Worm (Caenorhabditis elegans): ENCODE results near the gene pxn-1.

pxn-1 gene

ce11 chrV:8495965-8496364, 1.3 kb downstream of the pxn-1 start (continued):
- TF ChIP-seq dpl-1 (GFP tag; optimal IDR thresholded peaks at IDR 0.05): no peak
- TF ChIP-seq egl-27 (tag; optimal IDR thresholded peaks at IDR 0.05): no peak
- no peak for TF ChIP-seq F37D6.2 (tag; optimal IDR thresholded peaks at IDR 0.05)
- TF ChIP-seq unc-130 (GFP tag; optimal IDR thresholded peaks at IDR 0.05): peak; percentile 36
- TF ChIP-seq hmg-1.1 (GFP tag; IDR thresholded peaks at IDR 0.05): 0 out of 2 replicates have a peak, but pooled peaks have one; percentile 45
- peak; percentile 9 for TF ChIP-seq snpc-4 (tag; optimal IDR thresholded peaks at IDR 0.05)
- no peak for TF ChIP-seq nhr-76 (tag; optimal IDR thresholded peaks at IDR 0.05)
- peak; percentile 31 for TF ChIP-seq lir-3 (tag; optimal IDR thresholded peaks at IDR 0.05)
- no peak for TF ChIP-seq duxl-1 (tag; optimal IDR thresholded peaks at IDR 0.05; ENCODE audit: poor library complexity)
- TF ChIP-seq dmd-6 (GFP tag; IDR thresholded peaks at IDR 0.05): peak; percentile 34; the same call in 1 of the 2 replicates
- TF ChIP-seq sdz-12 (GFP tag; optimal IDR thresholded peaks at IDR 0.05): no peak
- no peak for TF ChIP-seq T20F7.1 (GFP tag; optimal IDR thresholded peaks at IDR 0.05)

- TF ChIP-seq vab-7 (GFP tag; IDR thresholded peaks at IDR 0.05): peak; percentile 42; the same call in 1 of the 2 replicates
- peak; percentile 66; the same call in 1 of the 2 replicates for TF ChIP-seq daf-19 (GFP tag; conservative IDR thresholded peaks at IDR 0.05)
- TF ChIP-seq dmd-9 (GFP tag; IDR thresholded peaks at IDR 0.05): no peak
- no peak for TF ChIP-seq aha-1 (tag)
- no peak for TF ChIP-seq lin-15B (tag; optimal IDR thresholded peaks at IDR 0.05)
- TF ChIP-seq skn-1 (tag; optimal IDR thresholded peaks at IDR 0.05): no peak
- TF ChIP-seq nhr-48 (tag; optimal IDR thresholded peaks at IDR 0.05): no peak
- TF ChIP-seq ZK546.5 (tag; optimal IDR thresholded peaks at IDR 0.05): no peak
- TF ChIP-seq snpc-1.2 (GFP tag; IDR thresholded peaks at IDR 0.05): peak; percentile 52; the same call in 1 of the 2 replicates
- TF ChIP-seq egl-43 (GFP tag; IDR thresholded peaks at IDR 0.05): peak; percentile 52; the same call in 1 of the 2 replicates
- no peak for TF ChIP-seq pqm-1 (tag; optimal IDR thresholded peaks at IDR 0.05)
- peak; percentile 47; the same call in 1 of the 2 replicates for TF ChIP-seq arid-1 (GFP tag; conservative IDR thresholded peaks at IDR 0.05)
- peak; percentile 53; the same call in 1 of the 2 replicates for TF ChIP-seq pha-4 (GFP tag; IDR thresholded peaks at IDR 0.05)
- no peak for TF ChIP-seq pha-4 (tag; optimal IDR thresholded peaks at IDR 0.05)
- TF ChIP-seq jun-1 (tag; optimal IDR thresholded peaks at IDR 0.05): no peak
- 0 out of 2 replicates have a peak, but pooled peaks have one; percentile 40 for TF ChIP-seq Y48G9A.11 (GFP tag; IDR thresholded peaks at IDR 0.05)
- TF ChIP-seq mdl-1 (tag; optimal IDR thresholded peaks at IDR 0.05): no peak
- no peak for TF ChIP-seq R02D3.7 (tag; optimal IDR thresholded peaks at IDR 0.05)
- TF ChIP-seq lsy-2 (tag; optimal IDR thresholded peaks at IDR 0.05): no peak
- TF ChIP-seq mxl-2 (GFP tag; conservative IDR thresholded peaks at IDR 0.05): no peak
- no peak for TF ChIP-seq set-16 (GFP tag; IDR thresholded peaks at IDR 0.05)
- peak; percentile 91 for TF ChIP-seq lim-7 (GFP tag; IDR thresholded peaks at IDR 0.05)
- no peak for TF ChIP-seq ztf-7 (tag; optimal IDR thresholded peaks at IDR 0.05)
- TF ChIP-seq zag-1 (tag; optimal IDR thresholded peaks at IDR 0.05): no peak
- TF ChIP-seq ceh-20 (GFP tag; IDR thresholded peaks at IDR 0.05): peak; percentile 45; the same call in 1 of the 2 replicates
- no peak for TF ChIP-seq nhr-77 (tag; optimal IDR thresholded peaks at IDR 0.05)
- TF ChIP-seq nhr-6 (tag; optimal IDR thresholded peaks at IDR 0.05): no peak
- peak; percentile 49; the same call in 1 of the 2 replicates for TF ChIP-seq F44E2.7 (GFP tag; IDR thresholded peaks at IDR 0.05)
- TF ChIP-seq ceh-44 (GFP tag; IDR thresholded peaks at IDR 0.05): 0 out of 2 replicates have a peak, but pooled peaks have one; percentile 44
- TF ChIP-seq nhr-76 (tag; optimal IDR thresholded peaks at IDR 0.05): no peak
- TF ChIP-seq lin-29 (GFP tag; IDR thresholded peaks at IDR 0.05): no peak
- no peak for TF ChIP-seq unc-62 (GFP tag; optimal IDR thresholded peaks at IDR 0.05 in 1 of 2)
- TF ChIP-seq unc-62 (tag; optimal IDR thresholded peaks at IDR 0.05): no peak
- peak; percentile 67 for TF ChIP-seq lin-38 (GFP tag; IDR thresholded peaks at IDR 0.05)
- 0 out of 2 replicates have a peak, but pooled peaks have one; percentile 27 for TF ChIP-seq daf-8 (GFP tag; IDR thresholded peaks at IDR 0.05)
- peak; percentile 60; the same call in 1 of the 2 replicates for TF ChIP-seq F26F4.8 (GFP tag; conservative IDR thresholded peaks at IDR 0.05)
- TF ChIP-seq zip-2 (tag; optimal IDR thresholded peaks at IDR 0.05): no peak
- TF ChIP-seq ZK337.2 (GFP tag; IDR thresholded peaks at IDR 0.05): no peak
- peak; percentile 27 for TF ChIP-seq duxl-1 (tag; optimal IDR thresholded peaks at IDR 0.05; ENCODE audit: poor library complexity)
- no peak for TF ChIP-seq F37D6.2 (tag; optimal IDR thresholded peaks at IDR 0.05)
- TF ChIP-seq lir-3 (tag; optimal IDR thresholded peaks at IDR 0.05): peak; percentile 15
- TF ChIP-seq dmd-8 (GFP tag; IDR thresholded peaks at IDR 0.05): peak; percentile 92
Observed at ce11 chrV:8499407-8499806, 4.7 kb downstream of the pxn-1 start.
